Fruit fly (Drosophila melanogaster) whole organism, prepupa: ENCODE results near the gene CG43355.

Source experiments
- CG10631 ChIP-seq: fragments of 200-800 bp; sonication (Bioruptor generic); optimal IDR thresholded peaks from 2 replicates; lab custom pipeline; 2016; ENCODE audit warnings: missing biosample characterization, missing genetic modification characterization
- CG31627 ChIP-seq: fragments of 200-800 bp; sonication (Bioruptor generic); optimal IDR thresholded peaks from 3 replicates; lab custom pipeline; 2016; ENCODE audit warnings: missing biosample characterization, missing genetic modification characterization
- CG6276 ChIP-seq: fragments of 200-800 bp; sonication (Bioruptor generic); optimal IDR thresholded peaks from 2 replicates; lab custom pipeline; 2017; ENCODE audit warnings: missing biosample characterization, mild to moderate bottlenecking, missing genetic modification characterization
- CG6854 ChIP-seq: fragments of 200-800 bp; sonication (Bioruptor generic); optimal IDR thresholded peaks from 2 replicates; lab custom pipeline; 2017; ENCODE audit warnings: missing biosample characterization, mild to moderate bottlenecking, missing genetic modification characterization
- CG7368 ChIP-seq: fragments of 200-800 bp; sonication (Bioruptor generic); optimal IDR thresholded peaks from 3 replicates; lab custom pipeline; 2016; ENCODE audit warnings: missing biosample characterization, missing genetic modification characterization
- CG8632 ChIP-seq: fragments of 200-800 bp; sonication (Bioruptor generic); optimal IDR thresholded peaks from 3 replicates; lab custom pipeline; 2016; ENCODE audit warnings: missing biosample characterization, missing genetic modification characterization
- Eip93F ChIP-seq: fragments of 200-800 bp; sonication (Bioruptor generic); optimal IDR thresholded peaks from 2 replicates; lab custom pipeline; 2016; ENCODE audit warnings: missing biosample characterization, mild to moderate bottlenecking, missing genetic modification characterization
- Ets21C ChIP-seq: fragments of 200-800 bp; sonication (Bioruptor generic); optimal IDR thresholded peaks from 3 replicates; lab custom pipeline; 2016; ENCODE audit warnings: missing biosample characterization, missing genetic modification characterization
- OdsH ChIP-seq: fragments of 200-800 bp; sonication (Bioruptor generic); optimal IDR thresholded peaks from 3 replicates; lab custom pipeline; 2016; ENCODE audit warnings: missing biosample characterization, missing genetic modification characterization
- dac ChIP-seq: fragments of 200-800 bp; sonication (Bioruptor generic); optimal IDR thresholded peaks from 2 replicates; lab custom pipeline; 2017; ENCODE audit warnings: missing biosample characterization, mild to moderate bottlenecking, missing genetic modification characterization
- eg ChIP-seq: fragments of 200-800 bp; sonication (Bioruptor generic); IDR thresholded peaks from 3 replicates; pipeline ENCODE4 v1.3.6; 2022; ENCODE audit warnings: missing biosample characterization, missing genetic modification characterization
- fd85E ChIP-seq: fragments of 200-800 bp; sonication (Bioruptor generic); optimal IDR thresholded peaks from 3 replicates; lab custom pipeline; 2016; ENCODE audit warnings: missing biosample characterization, missing genetic modification characterization
- salr ChIP-seq, 2 experiments: fragments of 200-800 bp; sonication (Bioruptor generic); optimal IDR thresholded peaks; 3 replicates each; lab custom pipeline; 2016 to 2018; ENCODE audit warnings: missing biosample characterization in 2 of 2, missing genetic modification characterization in 2 of 2, mild to moderate bottlenecking in 1 of 2
- svp ChIP-seq: fragments of 200-800 bp; sonication (Bioruptor generic); peaks from one replicate; lab custom pipeline; 2016; ENCODE audit warnings: missing biosample characterization, missing genetic modification characterization

dm6 chr2L:11452601-11453345, 31.7 kb upstream of the CG43355 start:
- TF ChIP-seq OdsH (GFP tag; lab: Kevin White, UChicago) (no peak), CG7368 (GFP tag; lab: Kevin White, UChicago) (no peak), Eip93F (GFP tag; lab: Kevin White, UChicago) (no peak), dac (GFP tag; lab: Kevin White, UChicago) (no peak), CG10631 (GFP tag; lab: Kevin White, UChicago) (no peak), CG31627 (no peak), CG6854 (GFP tag; lab: Kevin White, UChicago) (no peak), fd85E (GFP tag; lab: Kevin White, UChicago) (no peak), Ets21C (GFP tag; lab: Kevin White, UChicago) (no peak), salr (GFP tag; optimal IDR thresholded peaks at IDR 0.05; lab: Kevin White, UChicago) (no peak), svp (GFP tag; lab: Kevin White, UChicago) (no peak), CG6276 (no peak), eg (no peak), CG8632 (GFP tag; lab: Kevin White, UChicago) (no peak)
